Worm (Caenorhabditis elegans): Measurements from ENCODE around the gene C02F5.10.

ce11 chrIII:8283525-8283924 lies 34.2 kb upstream of the C02F5.10 start:
- no peak for TF ChIP-seq elt-3 (tag; optimal IDR thresholded peaks at IDR 0.05)
- TF ChIP-seq nhr-76 (tag; optimal IDR thresholded peaks at IDR 0.05): no peak
- no peak for TF ChIP-seq unc-62 (GFP tag; optimal IDR thresholded peaks at IDR 0.05)
- peak; percentile 54 for TF ChIP-seq nhr-85 (tag)
- no peak for TF ChIP-seq lin-39 (tag; optimal IDR thresholded peaks at IDR 0.05)
- TF ChIP-seq ces-1 (GFP tag; optimal IDR thresholded peaks at IDR 0.05): no peak
- TF ChIP-seq blmp-1 (tag; optimal IDR thresholded peaks at IDR 0.05): no peak
- no peak for TF ChIP-seq skn-1 (tag; optimal IDR thresholded peaks at IDR 0.05)
- no peak for TF ChIP-seq dpl-1 (GFP tag; optimal IDR thresholded peaks at IDR 0.05)

All from whole organism, L1 larva.